Fruit fly (Drosophila melanogaster) whole organism, embryonic: Measurements from ENCODE around the gene CG5861.

Experiments used
- CG31224 ChIP-seq: fragments of 200-800 bp; sonication (Bioruptor generic); IDR thresholded peaks from 2 replicates; pipeline ENCODE4 v1.3.6; 2022; ENCODE audit warnings: missing biosample characterization, missing genetic modification characterization
- CG4730 ChIP-seq: fragments of 200-800 bp; sonication (Bioruptor generic); IDR thresholded peaks from 2 replicates; pipeline ENCODE4 v1.3.6; 2022; ENCODE audit warnings: missing biosample characterization, missing genetic modification characterization
- CTCF ChIP-seq: fragments of 200-800 bp; sonication (Bioruptor generic); optimal IDR thresholded peaks from 2 replicates; lab custom pipeline; 2017; ENCODE audit warnings: missing biosample characterization, mild to moderate bottlenecking, missing genetic modification characterization, moderate library complexity
- Camta ChIP-seq: fragments of 200-800 bp; sonication (Bioruptor generic); optimal IDR thresholded peaks from 2 replicates; lab custom pipeline; 2016; ENCODE audit warnings: missing biosample characterization, missing genetic modification characterization
- Fer3 ChIP-seq: fragments of 200-800 bp; sonication (Bioruptor generic); optimal IDR thresholded peaks from 2 replicates; lab custom pipeline; 2018; ENCODE audit warnings: missing biosample characterization, mild to moderate bottlenecking, missing genetic modification characterization, moderate library complexity
- H15 ChIP-seq: fragments of 200-800 bp; sonication (Bioruptor generic); IDR thresholded peaks from 3 replicates; pipeline ENCODE4 v1.3.6; 2022; ENCODE audit warnings: missing biosample characterization, missing genetic modification characterization
- HLHmδ ChIP-seq: fragments of 200-800 bp; sonication (Bioruptor generic); optimal IDR thresholded peaks from 2 replicates; lab custom pipeline; 2018; ENCODE audit warnings: missing biosample characterization, mild to moderate bottlenecking, missing genetic modification characterization, moderate library complexity
- hth ChIP-seq: fragments of >200 bp; optimal IDR thresholded peaks from 2 replicates; lab custom pipeline; 2017; ENCODE audit warnings: inconsistent platforms
- pzg ChIP-seq: fragments of 200-800 bp; sonication (Bioruptor generic); optimal IDR thresholded peaks from 3 replicates; lab custom pipeline; 2018; ENCODE audit warnings: missing biosample characterization, mild to moderate bottlenecking, missing genetic modification characterization, moderate library complexity
- vvl ChIP-seq: fragments of 200-800 bp; sonication (Bioruptor generic); IDR thresholded peaks from 2 replicates; pipeline ENCODE4 v1.3.6; 2022; ENCODE audit warnings: missing biosample characterization, missing genetic modification characterization
- yki ChIP-seq: fragments of >200 bp; optimal IDR thresholded peaks from 3 replicates; lab custom pipeline; 2018

DNA sequence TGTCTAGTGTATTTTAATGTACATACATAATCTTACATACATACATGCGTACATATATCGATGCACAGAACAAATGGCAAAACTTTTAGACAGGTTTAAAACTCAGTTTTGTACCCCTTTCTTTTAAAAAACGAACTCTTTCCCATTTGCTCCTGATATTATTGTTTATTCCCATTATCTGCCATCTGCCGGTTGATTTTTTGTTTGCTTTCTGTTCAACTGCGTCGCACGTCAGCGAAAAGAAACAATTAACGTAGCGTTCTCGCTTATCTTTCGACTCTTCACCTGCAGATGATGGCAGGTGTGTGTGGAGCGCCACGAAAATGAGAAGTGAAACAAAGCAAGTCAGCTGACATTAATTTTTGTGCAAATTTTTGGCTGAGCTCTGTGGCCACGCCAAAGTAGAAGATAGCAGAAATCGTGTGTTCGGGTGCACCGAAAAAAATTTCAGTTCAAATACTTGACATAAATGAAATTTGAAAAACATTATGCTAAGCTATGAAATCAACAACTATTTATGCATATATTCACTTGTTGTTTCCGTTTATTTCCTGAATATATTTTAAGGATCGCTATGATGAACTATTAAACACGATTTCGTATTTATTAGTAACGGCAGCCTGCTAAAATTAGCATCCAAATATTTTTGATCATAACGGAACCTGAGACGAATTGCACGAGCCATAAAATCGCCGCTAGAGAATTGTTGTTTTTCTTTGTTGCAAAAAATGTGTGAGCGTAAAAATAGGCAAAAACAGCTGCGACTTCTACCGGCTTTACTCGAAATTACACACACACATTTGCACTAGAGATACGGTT lies 36.2 kb downstream of the CG5861 start:
- TF ChIP-seq vvl (GFP tag; lab: Robert Waterston, UW): no peak
- no peak for TF ChIP-seq hth
- TF ChIP-seq CG4730 (GFP tag; lab: Robert Waterston, UW): no peak
- TF ChIP-seq H15 (GFP tag; lab: Robert Waterston, UW): no peak
- TF ChIP-seq CTCF: no peak
- TF ChIP-seq Camta (GFP tag; lab: Kevin White, UChicago): no peak
- no peak for TF ChIP-seq yki
- TF ChIP-seq CG31224 (GFP tag; lab: Robert Waterston, UW): no peak
- TF ChIP-seq HLHmδ (GFP tag; lab: Kevin White, UChicago): no peak
- TF ChIP-seq pzg (GFP tag; lab: Kevin White, UChicago): no peak
- no peak for TF ChIP-seq Fer3 (tag; lab: Kevin White, UChicago)
